Fruit fly (Drosophila melanogaster): Measurements from ENCODE around the gene CG16717.

Gene CG16717

dm6 chr3L:9678994-9679393 lies at the start of gene CG16717, which contains the start of gene fry:
Gene CG16717 (plus strand): TSS chr3L:9679201.
Gene fry (minus strand): TSS chr3L:9679103.
- TF ChIP-seq Myc (optimal IDR thresholded peaks at IDR 0.05) (no peak), psq (optimal IDR thresholded peaks at IDR 0.05) (no peak), Sin3A (optimal IDR thresholded peaks at IDR 0.05) (no peak), h (optimal IDR thresholded peaks at IDR 0.05) (no peak), ttk (optimal IDR thresholded peaks at IDR 0.05) (no peak), insv (optimal IDR thresholded peaks at IDR 0.05) (no peak)

dm6 chr3L:9629910-9630309 lies 49.1 kb upstream of the CG16717 start:
- no peak for TF ChIP-seq ttk (optimal IDR thresholded peaks at IDR 0.05)
- no peak for TF ChIP-seq h (optimal IDR thresholded peaks at IDR 0.05)
- TF ChIP-seq Sin3A (optimal IDR thresholded peaks at IDR 0.05): no peak
- no peak for TF ChIP-seq psq (optimal IDR thresholded peaks at IDR 0.05)
- no peak for TF ChIP-seq insv (optimal IDR thresholded peaks at IDR 0.05)
- no peak for TF ChIP-seq Myc (optimal IDR thresholded peaks at IDR 0.05)

- TF ChIP-seq ttk (optimal IDR thresholded peaks at IDR 0.05) (no peak), Sin3A (optimal IDR thresholded peaks at IDR 0.05) (no peak), psq (optimal IDR thresholded peaks at IDR 0.05) (no peak), insv (optimal IDR thresholded peaks at IDR 0.05) (no peak), h (optimal IDR thresholded peaks at IDR 0.05) (no peak), Myc (optimal IDR thresholded peaks at IDR 0.05) (no peak)
These were observed 41.2 kb upstream of the CG16717 start, which contains the start of gene CG8329 for dm6 chr3L:9637812-9638211. Gene CG8329 (plus strand): TSS chr3L:9638112.

- TF ChIP-seq Sin3A (optimal IDR thresholded peaks at IDR 0.05) (no peak), h (optimal IDR thresholded peaks at IDR 0.05) (no peak), Myc (optimal IDR thresholded peaks at IDR 0.05) (no peak), psq (optimal IDR thresholded peaks at IDR 0.05) (no peak), ttk (optimal IDR thresholded peaks at IDR 0.05) (no peak)
These were observed 40.0 kb upstream of the CG16717 start, which contains the start of gene CG18179 for dm6 chr3L:9638971-9639370. Gene CG18179 (plus strand): TSS chr3L:9639271.

dm6 chr3L:9640713-9641112 lies 38.3 kb upstream of the CG16717 start, which contains the start of gene CG18180:
Gene CG18180 (plus strand): TSS chr3L:9641013.
- TF ChIP-seq Sin3A (optimal IDR thresholded peaks at IDR 0.05) (no peak), insv (optimal IDR thresholded peaks at IDR 0.05) (no peak), h (optimal IDR thresholded peaks at IDR 0.05) (no peak), ttk (optimal IDR thresholded peaks at IDR 0.05) (no peak), psq (optimal IDR thresholded peaks at IDR 0.05) (no peak), Myc (optimal IDR thresholded peaks at IDR 0.05) (no peak)

dm6 chr3L:9643762-9644161 lies 35.2 kb upstream of the CG16717 start, which contains the start of gene CNMaR:
Gene CNMaR (plus strand): TSS chr3L:9644109.
- TF ChIP-seq h (optimal IDR thresholded peaks at IDR 0.05): no peak
- no peak for TF ChIP-seq psq (optimal IDR thresholded peaks at IDR 0.05)
- no peak for TF ChIP-seq ttk (optimal IDR thresholded peaks at IDR 0.05)
- TF ChIP-seq Myc (optimal IDR thresholded peaks at IDR 0.05): no peak
- no peak for TF ChIP-seq insv (optimal IDR thresholded peaks at IDR 0.05)
- TF ChIP-seq Sin3A (optimal IDR thresholded peaks at IDR 0.05): no peak

dm6 chr3L:9671372-9671771 lies 7.6 kb upstream of the CG16717 start:
- no peak for TF ChIP-seq psq (optimal IDR thresholded peaks at IDR 0.05)
- no peak for TF ChIP-seq insv (optimal IDR thresholded peaks at IDR 0.05)
- TF ChIP-seq Sin3A (optimal IDR thresholded peaks at IDR 0.05): no peak
- TF ChIP-seq Myc (optimal IDR thresholded peaks at IDR 0.05): no peak
- TF ChIP-seq h (optimal IDR thresholded peaks at IDR 0.05): no peak
- no peak for TF ChIP-seq ttk (optimal IDR thresholded peaks at IDR 0.05)

dm6 chr3L:9674300-9674699 lies 4.7 kb upstream of the CG16717 start:
- TF ChIP-seq ttk (optimal IDR thresholded peaks at IDR 0.05) (no peak), Myc (optimal IDR thresholded peaks at IDR 0.05) (no peak), h (optimal IDR thresholded peaks at IDR 0.05) (no peak), psq (optimal IDR thresholded peaks at IDR 0.05) (no peak), Sin3A (optimal IDR thresholded peaks at IDR 0.05) (no peak), insv (optimal IDR thresholded peaks at IDR 0.05) (no peak)

dm6 chr3L:9675528-9675963 lies 3.5 kb upstream of the CG16717 start:
- no peak for TF ChIP-seq Sin3A (optimal IDR thresholded peaks at IDR 0.05)

dm6 chr3L:9677260-9677659 lies 1.7 kb upstream of the CG16717 start:
- TF ChIP-seq ttk (optimal IDR thresholded peaks at IDR 0.05): no peak
- TF ChIP-seq h (optimal IDR thresholded peaks at IDR 0.05): no peak
- no peak for TF ChIP-seq insv (optimal IDR thresholded peaks at IDR 0.05)
- TF ChIP-seq psq (optimal IDR thresholded peaks at IDR 0.05): no peak
- TF ChIP-seq Myc (optimal IDR thresholded peaks at IDR 0.05): no peak
- no peak for TF ChIP-seq Sin3A (optimal IDR thresholded peaks at IDR 0.05)

dm6 chr3L:9678007-9678497 lies 949 bp upstream of the CG16717 start:
- TF ChIP-seq h (optimal IDR thresholded peaks at IDR 0.05) (no peak), ttk (optimal IDR thresholded peaks at IDR 0.05) (no peak), psq (optimal IDR thresholded peaks at IDR 0.05) (no peak), Sin3A (optimal IDR thresholded peaks at IDR 0.05) (no peak), Myc (optimal IDR thresholded peaks at IDR 0.05) (no peak), insv (optimal IDR thresholded peaks at IDR 0.05) (no peak)

- TF ChIP-seq ttk (optimal IDR thresholded peaks at IDR 0.05): no peak
These were observed 2.0 kb downstream of the CG16717 start, which contains the start of gene alphaTub67C for dm6 chr3L:9680968-9681367. Gene alphaTub67C (plus strand): TSS chr3L:9681268.

dm6 chr3L:9684871-9685270 lies 5.9 kb downstream of the CG16717 start, which contains the start of gene CG16719:
Gene CG16719 (plus strand): TSS chr3L:9685171.
- TF ChIP-seq Myc (optimal IDR thresholded peaks at IDR 0.05): no peak
- no peak for TF ChIP-seq psq (optimal IDR thresholded peaks at IDR 0.05)
- TF ChIP-seq ttk (optimal IDR thresholded peaks at IDR 0.05): no peak
- TF ChIP-seq insv (optimal IDR thresholded peaks at IDR 0.05): no peak
- TF ChIP-seq Sin3A (optimal IDR thresholded peaks at IDR 0.05): no peak
- no peak for TF ChIP-seq h (optimal IDR thresholded peaks at IDR 0.05)

All from Kc167 (cell line).